Fruit fly (Drosophila melanogaster) S2 (cell line): ENCODE data around the gene CG17134.

Experiments
- CG8478 ChIP-seq: fragments of >200 bp; optimal IDR thresholded peaks from 2 replicates; lab custom pipeline; 2018
- CTCF ChIP-seq, 2 experiments: fragments of >200 bp; optimal IDR thresholded peaks; 2 replicates each; lab custom pipeline; 2018

- no peak for TF ChIP-seq CTCF (optimal IDR thresholded peaks at IDR 0.05; lab: Kevin White, UChicago)
- TF ChIP-seq CG8478 (lab: Kevin White, UChicago), result no peak
Observed at dm6 chr2L:10781252-10781651, 39.3 kb upstream of the CG17134 start.
